Worm (Caenorhabditis elegans) whole organism, young adult: ENCODE results near the gene W04G3.12.

Experiments used
- F33H1.4 ChIP-seq: fragments of 200-800 bp; sonication (Bioruptor generic); IDR thresholded peaks from 2 replicates; pipeline ENCODE4 v1.3.6; 2022; ENCODE audit warnings: missing genetic modification reagents, missing genetic modification characterization, missing compliant biosample characterization
- F55B11.4 ChIP-seq: sonication (generic microtip); optimal IDR thresholded peaks from 2 replicates; lab custom pipeline; 2016; ENCODE audit warnings: missing compliant biosample characterization, missing genetic modification characterization, borderline replicate concordance; ENCODE audit not compliant: insufficient read depth
- F57C9.4 ChIP-seq: sonication (generic microtip); optimal IDR thresholded peaks from 2 replicates; lab custom pipeline; 2017; ENCODE audit warnings: mild to moderate bottlenecking, missing genetic modification characterization, missing compliant biosample characterization
- K11D2.4 ChIP-seq: fragments of 200-800 bp; sonication (Bioruptor generic); IDR thresholded peaks from 2 replicates; pipeline ENCODE4 v1.3.6; 2022; ENCODE audit warnings: missing genetic modification reagents, missing genetic modification characterization, missing compliant biosample characterization
- attf-3 ChIP-seq: fragments of 200-800 bp; sonication (Bioruptor generic); conservative IDR thresholded peaks from 2 replicates; pipeline ENCODE4 v1.3.6; 2022; ENCODE audit warnings: missing genetic modification reagents, missing genetic modification characterization, missing compliant biosample characterization
- attf-6 ChIP-seq: fragments of 200-800 bp; sonication (Bioruptor generic); IDR thresholded peaks from 2 replicates; pipeline ENCODE4 v1.3.6; 2022; ENCODE audit warnings: missing genetic modification reagents, missing genetic modification characterization, missing compliant biosample characterization
- cebp-1 ChIP-seq, 2 experiments: fragments of 200-800 bp in 1 of 2; sonication (Bioruptor generic) in 1 of 2; sonication (generic microtip) in 1 of 2; IDR thresholded peaks in 1 of 2; optimal IDR thresholded peaks in 1 of 2; 2 replicates each; pipeline versions ENCODE4 v1.3.6 to Lab custom; 2017 to 2022; ENCODE audit warnings: missing compliant biosample characterization in 2 of 2, missing genetic modification characterization in 2 of 2, mild to moderate bottlenecking in 1 of 2, missing genetic modification reagents in 1 of 2, moderate library complexity in 1 of 2
- ceh-100 ChIP-seq: fragments of 200-800 bp; sonication (Bioruptor generic); IDR thresholded peaks from 2 replicates; pipeline ENCODE4 v1.3.6; 2022; ENCODE audit warnings: missing genetic modification reagents, missing genetic modification characterization, missing compliant biosample characterization
- ceh-27 ChIP-seq: fragments of 200-800 bp; sonication (Bioruptor generic); optimal IDR thresholded peaks from 2 replicates; lab custom pipeline; 2018; ENCODE audit warnings: mild to moderate bottlenecking, missing genetic modification characterization, moderate library complexity, missing compliant biosample characterization
- ceh-40 ChIP-seq: fragments of 200-800 bp; sonication (Bioruptor generic); IDR thresholded peaks from 2 replicates; pipeline ENCODE4 v1.3.6; 2022; ENCODE audit warnings: missing genetic modification characterization, missing compliant biosample characterization
- ceh-79 ChIP-seq: sonication (generic microtip); optimal IDR thresholded peaks from 2 replicates; lab custom pipeline; 2017; ENCODE audit warnings: mild to moderate bottlenecking, missing genetic modification characterization, missing compliant biosample characterization
- chd-7 ChIP-seq: sonication (generic microtip); optimal IDR thresholded peaks from 2 replicates; lab custom pipeline; 2016; ENCODE audit warnings: mild to moderate bottlenecking, missing genetic modification characterization, moderate library complexity, missing compliant biosample characterization
- die-1 ChIP-seq: sonication (generic microtip); optimal IDR thresholded peaks from 2 replicates; lab custom pipeline; 2016; ENCODE audit warnings: missing genotype, mild to moderate bottlenecking, missing genetic modification characterization, missing compliant biosample characterization
- dox-1 ChIP-seq: fragments of 200-800 bp; sonication (Bioruptor generic); IDR thresholded peaks from 2 replicates; pipeline ENCODE4 v1.3.6; 2022; ENCODE audit warnings: missing genetic modification reagents, missing genetic modification characterization, missing compliant biosample characterization
- dpl-1 ChIP-seq: fragments of 150-350 bp; optimal IDR thresholded peaks from 2 replicates; lab custom pipeline; 2014; ENCODE audit warnings: missing biosample characterization, missing genetic modification reagents, missing genetic modification characterization
- egl-18 ChIP-seq: fragments of 200-800 bp; sonication (Bioruptor generic); IDR thresholded peaks from 2 replicates; pipeline ENCODE4 v1.3.6; 2022; ENCODE audit warnings: missing genetic modification reagents, missing genetic modification characterization, missing compliant biosample characterization
- ets-4 ChIP-seq: fragments of 200-800 bp; sonication (Bioruptor generic); optimal IDR thresholded peaks from 2 replicates; lab custom pipeline; 2018; ENCODE audit warnings: mild to moderate bottlenecking, missing genetic modification characterization, missing compliant biosample characterization
- fkh-3 ChIP-seq: sonication (generic microtip); optimal IDR thresholded peaks from 2 replicates; lab custom pipeline; 2016; ENCODE audit warnings: mild to moderate bottlenecking, missing genetic modification characterization, missing compliant biosample characterization
- hrde-1 ChIP-seq: sonication (generic microtip); optimal IDR thresholded peaks from 2 replicates; lab custom pipeline; 2016; ENCODE audit warnings: missing genetic modification characterization, mild to moderate bottlenecking, missing compliant biosample characterization, moderate library complexity, missing genotype, missing genetic modification reagents, borderline replicate concordance
- lag-1 ChIP-seq: fragments of 200-800 bp; sonication (Bioruptor generic); IDR thresholded peaks from 2 replicates; pipeline ENCODE4 v1.3.6; 2022; ENCODE audit warnings: missing genetic modification reagents, missing genetic modification characterization, missing compliant biosample characterization
- let-607 ChIP-seq, 2 experiments: fragments of 200-800 bp in 1 of 2; sonication (Bioruptor generic) in 1 of 2; sonication (generic microtip) in 1 of 2; optimal IDR thresholded peaks; 2 replicates each; lab custom pipeline; 2016 to 2018; ENCODE audit warnings: mild to moderate bottlenecking in 2 of 2, missing compliant biosample characterization in 2 of 2, missing genetic modification characterization in 2 of 2, moderate library complexity in 2 of 2, missing genotype in 1 of 2
- lin-54 ChIP-seq: fragments of 200-800 bp; sonication (Bioruptor generic); optimal IDR thresholded peaks from 2 replicates; lab custom pipeline; 2018; ENCODE audit warnings: mild to moderate bottlenecking, missing genetic modification characterization, missing compliant biosample characterization
- lsl-1 ChIP-seq: fragments of 200-800 bp; sonication (Bioruptor generic); optimal IDR thresholded peaks from 2 replicates; lab custom pipeline; 2018; ENCODE audit warnings: mild to moderate bottlenecking, missing genetic modification characterization, moderate library complexity, missing compliant biosample characterization
- lsy-27 ChIP-seq: sonication (generic microtip); optimal IDR thresholded peaks from 2 replicates; lab custom pipeline; 2017; ENCODE audit warnings: missing genetic modification characterization, mild to moderate bottlenecking, missing compliant biosample characterization, antibody characterized with exemption, missing genotype, borderline replicate concordance; ENCODE audit not compliant: insufficient read depth
- mcd-1 ChIP-seq: fragments of 200-800 bp; sonication (Bioruptor generic); IDR thresholded peaks from 2 replicates; pipeline ENCODE4 v1.3.6; 2022; ENCODE audit warnings: missing genetic modification reagents, missing genetic modification characterization, missing compliant biosample characterization
- mxl-1 ChIP-seq: sonication (generic microtip); optimal IDR thresholded peaks from 2 replicates; lab custom pipeline; 2016; ENCODE audit warnings: missing genetic modification characterization, missing compliant biosample characterization
- nhr-120 ChIP-seq: fragments of 200-800 bp; sonication (Bioruptor generic); IDR thresholded peaks from 2 replicates; pipeline ENCODE4 v1.3.6; 2022; ENCODE audit warnings: missing genetic modification characterization, missing compliant biosample characterization
- nhr-80 ChIP-seq: sonication (generic microtip); optimal IDR thresholded peaks from 2 replicates; lab custom pipeline; 2016; ENCODE audit warnings: missing genetic modification characterization, missing compliant biosample characterization
- nhr-90 ChIP-seq: sonication (generic microtip); optimal IDR thresholded peaks from 2 replicates; lab custom pipeline; 2016; ENCODE audit warnings: missing genotype, mild to moderate bottlenecking, missing genetic modification characterization, missing compliant biosample characterization
- pbrm-1 ChIP-seq: fragments of 200-800 bp; sonication (Bioruptor generic); IDR thresholded peaks from 2 replicates; pipeline ENCODE4 v1.3.6; 2022; ENCODE audit warnings: missing genetic modification reagents, missing genetic modification characterization, missing compliant biosample characterization
- rec-8 ChIP-seq, 2 experiments: sonication (generic microtip); optimal IDR thresholded peaks; 2 replicates each; lab custom pipeline; 2016; ENCODE audit warnings: mild to moderate bottlenecking in 2 of 2, missing genetic modification characterization in 2 of 2, missing genetic modification reagents in 2 of 2, missing genotype in 2 of 2, missing biosample characterization in 1 of 2, missing compliant biosample characterization in 1 of 2, moderate library complexity in 1 of 2
- repo-1 ChIP-seq: sonication (generic microtip); optimal IDR thresholded peaks from 2 replicates; lab custom pipeline; 2017; ENCODE audit warnings: mild to moderate bottlenecking, missing genetic modification characterization, missing compliant biosample characterization
- sdz-38 ChIP-seq: sonication (generic microtip); optimal IDR thresholded peaks from 2 replicates; lab custom pipeline; 2016; ENCODE audit warnings: missing genotype, missing genetic modification characterization, missing compliant biosample characterization
- snpc-4 ChIP-seq, 5 experiments: fragments of 150-350 bp in 1 of 5; sonication (generic microtip) in 4 of 5; optimal IDR thresholded peaks; 2 replicates each; lab custom pipeline; 2014 to 2018; ENCODE audit warnings: missing genetic modification characterization in 5 of 5, missing biosample characterization in 3 of 5, antibody characterized with exemption in 2 of 5, mild to moderate bottlenecking in 2 of 5, missing compliant biosample characterization in 2 of 5, missing genotype in 2 of 5, moderate library complexity in 2 of 5, missing genetic modification reagents in 1 of 5
- tbp1 ChIP-seq: fragments of 200-800 bp; sonication (Bioruptor generic); optimal IDR thresholded peaks from 2 replicates; lab custom pipeline; 2018; ENCODE audit warnings: mild to moderate bottlenecking, missing genetic modification characterization, missing compliant biosample characterization
- zfh-2 ChIP-seq: fragments of 200-800 bp; sonication (Bioruptor generic); conservative IDR thresholded peaks from 2 replicates; pipeline ENCODE4 v1.3.6; 2022; ENCODE audit warnings: missing genetic modification reagents, missing genetic modification characterization, missing compliant biosample characterization
- zim-3 ChIP-seq: sonication (generic microtip); optimal IDR thresholded peaks from 2 replicates; lab custom pipeline; 2017; ENCODE audit warnings: mild to moderate bottlenecking, missing genetic modification characterization, moderate library complexity, missing compliant biosample characterization
- ztf-18 ChIP-seq: sonication (generic microtip); optimal IDR thresholded peaks from 2 replicates; lab custom pipeline; 2016; ENCODE audit warnings: missing genotype, mild to moderate bottlenecking, missing genetic modification characterization, missing compliant biosample characterization
- ztf-22 ChIP-seq: fragments of 200-800 bp; sonication (Bioruptor generic); optimal IDR thresholded peaks from 2 replicates; lab custom pipeline; 2018; ENCODE audit warnings: mild to moderate bottlenecking, missing genetic modification characterization, moderate library complexity, missing compliant biosample characterization

Gene W04G3.12

ce11 chrX:11095480-11095879, 18.9 kb upstream of the W04G3.12 start (continued):
- peak; percentile 89 for TF ChIP-seq repo-1
- peak; percentile 56 to 64 for TF ChIP-seq let-607 (tag; optimal IDR thresholded peaks at IDR 0.05; lab: Kevin White, UChicago)
- 0 out of 2 replicates have a peak, but pooled peaks have one; percentile 48 for TF ChIP-seq nhr-120
- TF ChIP-seq lag-1 (GFP tag; lab: Robert Waterston, UW): no peak
- TF ChIP-seq lin-54 (GFP tag; lab: Kevin White, UChicago): peak; percentile 72
- peak; percentile 4 for TF ChIP-seq F57C9.4
- TF ChIP-seq lsy-27 (tag; lab: Kevin White, UChicago): no peak
- TF ChIP-seq F33H1.4 (GFP tag; lab: Robert Waterston, UW): 0 out of 2 replicates have a peak, but pooled peaks have one; percentile 22
- TF ChIP-seq ztf-22 (GFP tag; lab: Kevin White, UChicago): peak; percentile 62
- peak; percentile 5 to 75 for TF ChIP-seq rec-8 (tag; optimal IDR thresholded peaks at IDR 0.05; lab: Kevin White, UChicago)
- TF ChIP-seq attf-6 (GFP tag; lab: Robert Waterston, UW): peak; percentile 51; the same call in 1 of the 2 replicates
- TF ChIP-seq K11D2.4 (GFP tag; lab: Robert Waterston, UW): peak; percentile 92
- TF ChIP-seq snpc-4 (GFP tag; optimal IDR thresholded peaks at IDR 0.05; lab: Kevin White, UChicago): peak; percentile 58
- TF ChIP-seq snpc-4 (tag; optimal IDR thresholded peaks at IDR 0.05; lab: Kevin White, UChicago): peak in 2 of 4 experiments; percentile 66 to 81
- TF ChIP-seq nhr-90 (tag; lab: Kevin White, UChicago): peak; percentile 89
- peak; percentile 79 for TF ChIP-seq mcd-1 (GFP tag; lab: Robert Waterston, UW)
- peak; percentile 92 for TF ChIP-seq dox-1 (GFP tag; lab: Robert Waterston, UW)
- TF ChIP-seq ztf-18 (tag; lab: Kevin White, UChicago): peak; percentile 36
- TF ChIP-seq hrde-1: peak; percentile 69
- TF ChIP-seq egl-18: 0 out of 2 replicates have a peak, but pooled peaks have one; percentile 64
- peak; percentile 73 for TF ChIP-seq ceh-100
- no peak for TF ChIP-seq zfh-2 (GFP tag; lab: Robert Waterston, UW)
- peak; percentile 46 for TF ChIP-seq ceh-79 (tag; lab: Kevin White, UChicago)
- TF ChIP-seq pbrm-1 (GFP tag; lab: Robert Waterston, UW): peak; percentile 95
- TF ChIP-seq ceh-40 (GFP tag; lab: Robert Waterston, UW): no peak
- TF ChIP-seq zim-3 (tag; lab: Kevin White, UChicago): peak; percentile 39
- no peak for TF ChIP-seq chd-7 (tag; lab: Kevin White, UChicago)
- TF ChIP-seq tbp1 (GFP tag; lab: Kevin White, UChicago): peak; percentile 93
- TF ChIP-seq die-1 (tag; lab: Kevin White, UChicago): peak; percentile 84
- TF ChIP-seq ets-4 (GFP tag; lab: Kevin White, UChicago): peak; percentile 81
- TF ChIP-seq mxl-1 (tag; lab: Kevin White, UChicago): peak; percentile 78
- TF ChIP-seq fkh-3 (tag; lab: Kevin White, UChicago): no peak
- TF ChIP-seq F55B11.4 (tag; lab: Kevin White, UChicago): no peak
- TF ChIP-seq ceh-27 (GFP tag; lab: Kevin White, UChicago): peak; percentile 82
- no peak for TF ChIP-seq dpl-1
- peak; percentile 45 for TF ChIP-seq nhr-80 (tag; lab: Kevin White, UChicago)
- peak; percentile 51; the same call in 1 of the 2 replicates for TF ChIP-seq cebp-1 (GFP tag; IDR thresholded peaks at IDR 0.05; lab: Robert Waterston, UW)
- peak; percentile 83 for TF ChIP-seq cebp-1 (tag; optimal IDR thresholded peaks at IDR 0.05; lab: Kevin White, UChicago)
- 0 out of 2 replicates have a peak, but pooled peaks have one; percentile 30 for TF ChIP-seq attf-3 (GFP tag; lab: Robert Waterston, UW)
- TF ChIP-seq sdz-38 (tag; lab: Kevin White, UChicago): no peak
- no peak for TF ChIP-seq lsl-1
